Fruit fly (Drosophila melanogaster) whole organism, embryonic: ENCODE measurements around the gene CG15418.

Source experiments
- Abd-B ChIP-seq: fragments of 200-800 bp; sonication (Bioruptor generic); optimal IDR thresholded peaks from 2 replicates; lab custom pipeline; 2018; ENCODE audit warnings: missing biosample characterization, mild to moderate bottlenecking, missing genetic modification characterization, moderate library complexity
- Antp ChIP-seq: fragments of 200-800 bp; sonication (Bioruptor generic); optimal IDR thresholded peaks from 3 replicates; lab custom pipeline; 2016; ENCODE audit warnings: missing biosample characterization, missing genetic modification characterization
- CG10209 ChIP-seq: fragments of 200-800 bp; sonication (Bioruptor generic); optimal IDR thresholded peaks from 3 replicates; lab custom pipeline; 2017; ENCODE audit warnings: missing biosample characterization, mild to moderate bottlenecking, missing genetic modification characterization, missing genetic modification reagents
- CG10959 ChIP-seq: fragments of 200-800 bp; sonication (Bioruptor generic); IDR thresholded peaks from 2 replicates; pipeline ENCODE4 v1.3.6; 2022; ENCODE audit warnings: missing biosample characterization, missing genetic modification characterization
- CG10979 ChIP-seq: fragments of 200-800 bp; sonication (Bioruptor generic); optimal IDR thresholded peaks from 2 replicates; lab custom pipeline; 2018; ENCODE audit warnings: missing biosample characterization, mild to moderate bottlenecking, missing genetic modification characterization, moderate library complexity
- CG11504 ChIP-seq: fragments of 200-800 bp; sonication (Bioruptor generic); optimal IDR thresholded peaks from 3 replicates; lab custom pipeline; 2019; ENCODE audit warnings: missing biosample characterization, mild to moderate bottlenecking, missing genetic modification characterization, moderate library complexity
- CG14667 ChIP-seq: fragments of 200-800 bp; sonication (Bioruptor generic); IDR thresholded peaks from 2 replicates; pipeline ENCODE4 v1.3.6; 2022; ENCODE audit warnings: missing biosample characterization, missing genetic modification characterization
- CG1603 ChIP-seq: fragments of 200-800 bp; sonication (Bioruptor generic); optimal IDR thresholded peaks from 2 replicates; lab custom pipeline; 2019; ENCODE audit warnings: missing biosample characterization, mild to moderate bottlenecking, missing genetic modification characterization, moderate library complexity
- CG16815 ChIP-seq: fragments of 200-800 bp; sonication (Bioruptor generic); optimal IDR thresholded peaks from 3 replicates; lab custom pipeline; 2017; ENCODE audit warnings: missing biosample characterization, mild to moderate bottlenecking, missing genetic modification characterization
- CG2199 ChIP-seq: fragments of 200-800 bp; sonication (Bioruptor generic); IDR thresholded peaks from 3 replicates; pipeline ENCODE4 v1.3.6; 2022; ENCODE audit warnings: missing biosample characterization, missing genetic modification characterization
- CG30403 ChIP-seq: fragments of 200-800 bp; sonication (Bioruptor generic); optimal IDR thresholded peaks from 3 replicates; lab custom pipeline; 2016; ENCODE audit warnings: missing biosample characterization, missing genetic modification characterization
- CG32767 ChIP-seq: fragments of 200-800 bp; sonication (Bioruptor generic); IDR thresholded peaks from 2 replicates; pipeline ENCODE4 v1.3.6; 2022; ENCODE audit warnings: missing biosample characterization, missing genetic modification characterization
- CG7786 ChIP-seq: fragments of 200-800 bp; sonication (Bioruptor generic); optimal IDR thresholded peaks from 2 replicates; lab custom pipeline; 2016; ENCODE audit warnings: missing biosample characterization, missing genetic modification characterization
- CG8388 ChIP-seq: fragments of 200-800 bp; sonication (Bioruptor generic); optimal IDR thresholded peaks from 2 replicates; lab custom pipeline; 2019; ENCODE audit warnings: missing biosample characterization, mild to moderate bottlenecking, missing genetic modification characterization, moderate library complexity
- CG8765 ChIP-seq: fragments of 200-800 bp; sonication (Bioruptor generic); IDR thresholded peaks from 2 replicates; pipeline ENCODE4 v1.3.6; 2022; ENCODE audit warnings: missing biosample characterization, missing genetic modification characterization
- CG8924 ChIP-seq: fragments of 200-800 bp; optimal IDR thresholded peaks from 3 replicates; lab custom pipeline; 2019; ENCODE audit warnings: missing biosample characterization, mild to moderate bottlenecking, missing genetic modification characterization, moderate library complexity
- CG9817 ChIP-seq: fragments of 200-800 bp; sonication (Bioruptor generic); optimal IDR thresholded peaks from 2 replicates; lab custom pipeline; 2018; ENCODE audit warnings: missing biosample characterization, mild to moderate bottlenecking, missing genetic modification characterization, moderate library complexity
- CoRest ChIP-seq: fragments of 200-800 bp; sonication (Bioruptor generic); optimal IDR thresholded peaks from 3 replicates; lab custom pipeline; 2018; ENCODE audit warnings: missing biosample characterization, mild to moderate bottlenecking, missing genetic modification characterization, moderate library complexity
- D ChIP-seq, 2 experiments: fragments of 200-800 bp in 1 of 2; fragments of >200 bp in 1 of 2; sonication (Bioruptor generic) in 1 of 2; optimal IDR thresholded peaks; 2 replicates in 1 of 2; 3 replicates in 1 of 2; lab custom pipeline; 2017; ENCODE audit warnings: mild to moderate bottlenecking in 1 of 2, missing biosample characterization in 1 of 2, missing genetic modification characterization in 1 of 2, missing genetic modification reagents in 1 of 2
- D19A ChIP-seq: fragments of 200-800 bp; optimal IDR thresholded peaks from 3 replicates; lab custom pipeline; 2019; ENCODE audit warnings: missing biosample characterization, mild to moderate bottlenecking, missing genetic modification characterization, moderate library complexity
- Dref ChIP-seq: fragments of 200-800 bp; sonication (Bioruptor generic); IDR thresholded peaks from 2 replicates; pipeline ENCODE4 v1.3.6; 2022; ENCODE audit warnings: missing biosample characterization, missing genetic modification characterization
- Ets65A ChIP-seq: fragments of 200-800 bp; sonication (Bioruptor generic); peaks from one replicate; lab custom pipeline; 2016; ENCODE audit warnings: missing biosample characterization, missing genetic modification characterization
- Fer3 ChIP-seq: fragments of 200-800 bp; sonication (Bioruptor generic); optimal IDR thresholded peaks from 2 replicates; lab custom pipeline; 2018; ENCODE audit warnings: missing biosample characterization, mild to moderate bottlenecking, missing genetic modification characterization, moderate library complexity
- HHEX ChIP-seq: fragments of 200-800 bp; sonication (Bioruptor generic); optimal IDR thresholded peaks from 3 replicates; lab custom pipeline; 2017; ENCODE audit warnings: missing biosample characterization, mild to moderate bottlenecking, missing genetic modification characterization, missing genetic modification reagents
- Hr3 ChIP-seq: fragments of 200-800 bp; sonication (Bioruptor generic); optimal IDR thresholded peaks from 3 replicates; lab custom pipeline; 2016; ENCODE audit warnings: missing biosample characterization, missing genetic modification characterization
- Lim3 ChIP-seq: fragments of 200-800 bp; sonication (Bioruptor generic); IDR thresholded peaks from 2 replicates; pipeline ENCODE4 v1.3.6; 2022; ENCODE audit warnings: missing biosample characterization, missing genetic modification characterization
- Mrtf ChIP-seq: fragments of 200-800 bp; sonication (Bioruptor generic); IDR thresholded peaks from 3 replicates; pipeline ENCODE4 v1.3.6; 2022; ENCODE audit warnings: missing biosample characterization, missing genetic modification characterization
- Ssrp ChIP-seq: fragments of 200-800 bp; sonication (Bioruptor generic); optimal IDR thresholded peaks from 2 replicates; lab custom pipeline; 2018; ENCODE audit warnings: missing biosample characterization, mild to moderate bottlenecking, missing genetic modification characterization, moderate library complexity
- Xbp1 ChIP-seq: fragments of 200-800 bp; sonication (Bioruptor generic); optimal IDR thresholded peaks from 3 replicates; lab custom pipeline; 2016; ENCODE audit warnings: missing biosample characterization, mild to moderate bottlenecking, missing genetic modification characterization
- ab ChIP-seq: fragments of 200-800 bp; sonication (Bioruptor generic); optimal IDR thresholded peaks from 2 replicates; lab custom pipeline; 2016; ENCODE audit warnings: missing biosample characterization, missing genetic modification characterization
- dan ChIP-seq: fragments of 200-800 bp; sonication (Bioruptor generic); IDR thresholded peaks from 2 replicates; pipeline ENCODE4 v1.3.6; 2022; ENCODE audit warnings: missing biosample characterization, missing genetic modification characterization
- dmrt11E ChIP-seq: fragments of 200-800 bp; sonication (Bioruptor generic); optimal IDR thresholded peaks from 3 replicates; lab custom pipeline; 2018; ENCODE audit warnings: missing biosample characterization, mild to moderate bottlenecking, missing genetic modification characterization, moderate library complexity
- grau ChIP-seq: fragments of 200-800 bp; optimal IDR thresholded peaks from 3 replicates; lab custom pipeline; 2019; ENCODE audit warnings: missing biosample characterization, mild to moderate bottlenecking, missing genetic modification characterization, moderate library complexity
- gsb ChIP-seq: fragments of 200-800 bp; sonication (Bioruptor generic); IDR thresholded peaks from 2 replicates; pipeline ENCODE4 v1.3.6; 2022; ENCODE audit warnings: missing biosample characterization, missing genetic modification characterization
- hbn ChIP-seq: fragments of 200-800 bp; sonication (Bioruptor generic); IDR thresholded peaks from 2 replicates; pipeline ENCODE4 v1.3.6; 2022; ENCODE audit warnings: missing biosample characterization, missing genetic modification characterization; ENCODE audit not compliant: partially characterized antibody
- nau ChIP-seq: fragments of 200-800 bp; sonication (Bioruptor generic); optimal IDR thresholded peaks from 3 replicates; lab custom pipeline; 2017; ENCODE audit warnings: missing biosample characterization, mild to moderate bottlenecking, missing genetic modification characterization, missing genetic modification reagents
- nerfin-1 ChIP-seq: fragments of 200-800 bp; sonication (Bioruptor generic); optimal IDR thresholded peaks from 3 replicates; lab custom pipeline; 2019; ENCODE audit warnings: missing biosample characterization, mild to moderate bottlenecking, missing genetic modification characterization, moderate library complexity
- ranshi ChIP-seq: fragments of 200-800 bp; sonication (Bioruptor generic); IDR thresholded peaks from 2 replicates; pipeline ENCODE4 v1.3.6; 2022; ENCODE audit warnings: missing biosample characterization, missing genetic modification characterization
- tup ChIP-seq: fragments of 200-800 bp; sonication (Bioruptor generic); optimal IDR thresholded peaks from 2 replicates; lab custom pipeline; 2016; ENCODE audit warnings: missing biosample characterization, mild to moderate bottlenecking, missing genetic modification characterization, moderate library complexity
- vvl ChIP-seq: fragments of 200-800 bp; sonication (Bioruptor generic); IDR thresholded peaks from 2 replicates; pipeline ENCODE4 v1.3.6; 2022; ENCODE audit warnings: missing biosample characterization, missing genetic modification characterization
- zf30C ChIP-seq: fragments of 200-800 bp; sonication (Bioruptor generic); optimal IDR thresholded peaks from 3 replicates; lab custom pipeline; 2018; ENCODE audit warnings: missing biosample characterization, mild to moderate bottlenecking, missing genetic modification characterization

The CG15418 gene

DNA sequence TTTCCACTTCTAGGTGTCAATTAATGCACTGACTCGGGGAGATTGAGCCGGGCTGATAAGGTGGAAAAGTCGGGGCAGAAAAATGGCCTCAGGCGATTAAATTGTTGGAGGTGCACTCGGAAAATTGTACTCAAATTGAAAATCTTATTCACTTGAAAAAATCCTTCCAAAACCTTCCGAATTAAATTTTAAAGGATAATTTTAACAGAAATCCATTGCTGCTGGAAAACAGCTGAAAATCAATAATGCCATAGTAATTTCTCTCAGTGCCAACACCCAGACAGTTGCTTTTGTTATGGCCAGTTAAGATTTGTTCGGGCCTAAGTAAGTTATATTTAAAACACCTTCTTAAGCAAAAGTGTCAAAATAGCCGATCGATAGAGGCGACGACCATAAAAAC, 20.7 kb downstream of the CG15418 start (continued):
- TF ChIP-seq CG7786 (GFP tag; lab: Kevin White, UChicago) (peak; percentile 5), Fer3 (no peak), Mrtf (GFP tag; lab: Robert Waterston, UW) (no peak), nau (no peak), gsb (GFP tag; lab: Robert Waterston, UW) (no peak), Antp (GFP tag; lab: Kevin White, UChicago) (peak; percentile 30), Abd-B (peak; percentile 5), ranshi (GFP tag; lab: Robert Waterston, UW) (peak; percentile 27; the same call in 1 of the 2 replicates), CG11504 (tag; lab: Kevin White, UChicago) (peak; percentile 33), Ssrp (tag; lab: Kevin White, UChicago) (peak; percentile 29), CG10979 (tag; lab: Kevin White, UChicago) (peak; percentile 60), CG9817 (tag; lab: Kevin White, UChicago) (no peak), CG8388 (GFP tag; lab: Kevin White, UChicago) (peak; percentile 36), tup (peak; percentile 41), CoRest (tag; lab: Kevin White, UChicago) (peak; percentile 49), zf30C (GFP tag; lab: Kevin White, UChicago) (peak; percentile 74), grau (tag; lab: Kevin White, UChicago) (peak; percentile 37), Lim3 (GFP tag; lab: Robert Waterston, UW) (no peak), CG30403 (peak; percentile 18), CG8765 (GFP tag; lab: Robert Waterston, UW) (peak; percentile 70), CG8924 (tag; lab: Kevin White, UChicago) (peak; percentile 18), HHEX (GFP tag; lab: Kevin White, UChicago) (no peak), CG14667 (GFP tag; lab: Robert Waterston, UW) (peak; percentile 6; the same call in 1 of the 2 replicates), CG2199 (GFP tag; lab: Robert Waterston, UW) (0 out of 3 replicates have a peak, but pooled peaks have one; percentile 22), hbn (GFP tag; lab: Robert Waterston, UW) (no peak), Ets65A (GFP tag; lab: Kevin White, UChicago) (peak; percentile 91), ab (GFP tag; lab: Kevin White, UChicago) (no peak), CG10209 (GFP tag; lab: Kevin White, UChicago) (peak; percentile 18), CG10959 (GFP tag; lab: Robert Waterston, UW) (peak; percentile 80), Dref (GFP tag; lab: Robert Waterston, UW) (no peak), D (optimal IDR thresholded peaks at IDR 0.05; lab: Kevin White, UChicago) (no peak), D (GFP tag; optimal IDR thresholded peaks at IDR 0.05; lab: Kevin White, UChicago) (peak; percentile 24), nerfin-1 (tag; lab: Kevin White, UChicago) (no peak), dan (GFP tag; lab: Robert Waterston, UW) (peak; percentile 28; the same call in 1 of the 2 replicates), D19A (peak; percentile 34), CG1603 (tag; lab: Kevin White, UChicago) (peak; percentile 56), Hr3 (GFP tag; lab: Kevin White, UChicago) (peak; percentile 5), CG32767 (GFP tag; lab: Robert Waterston, UW) (no peak), Xbp1 (GFP tag; lab: Kevin White, UChicago) (peak; percentile 30), vvl (GFP tag; lab: Robert Waterston, UW) (peak; percentile 28; the same call in 1 of the 2 replicates), CG16815 (GFP tag; lab: Kevin White, UChicago) (peak; percentile 36), dmrt11E (tag; lab: Kevin White, UChicago) (peak; percentile 87)
- TF ChIP-seq, all 482 proteins: peak for 112
